Fruit fly (Drosophila melanogaster): ENCODE data around the gene CG12951.

DNA sequence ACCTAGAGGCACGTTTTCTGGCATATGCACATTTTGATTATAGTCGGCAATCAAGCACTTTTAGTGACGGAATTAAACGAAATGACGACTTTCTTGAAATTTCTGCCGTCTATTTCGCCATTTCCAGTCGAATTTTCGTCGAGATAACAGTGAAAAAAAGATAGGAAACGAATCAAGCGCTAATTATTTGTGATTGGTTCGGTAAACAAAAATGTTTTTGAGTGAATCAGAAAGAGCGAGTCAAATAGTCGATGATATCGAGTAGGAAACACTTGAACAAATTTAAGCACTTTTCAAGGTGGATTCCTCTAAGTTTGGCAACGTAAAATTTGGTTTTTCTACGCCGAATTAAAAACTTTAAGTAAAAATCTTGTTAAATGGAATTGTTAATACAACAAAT lies 13.5 kb upstream of the CG12951 start:
- TF ChIP-seq toe (GFP tag; optimal IDR thresholded peaks at IDR 0.05) (no peak), ovo (GFP tag; optimal IDR thresholded peaks at IDR 0.05) (no peak), CG1620 (GFP tag; optimal IDR thresholded peaks at IDR 0.05) (no peak), cic (GFP tag; optimal IDR thresholded peaks at IDR 0.05) (no peak), tj (GFP tag; optimal IDR thresholded peaks at IDR 0.05) (no peak), kay (GFP tag; ENCODE audit: borderline replicate concordance) (peak; percentile 81), Hr96 (GFP tag; optimal IDR thresholded peaks at IDR 0.05) (no peak), pad (GFP tag; optimal IDR thresholded peaks at IDR 0.05) (no peak), CG7045 (GFP tag; optimal IDR thresholded peaks at IDR 0.05) (no peak), Mnt (GFP tag; optimal IDR thresholded peaks at IDR 0.05) (no peak), Crg-1 (GFP tag; optimal IDR thresholded peaks at IDR 0.05) (no peak)
